Worm (Caenorhabditis elegans): ENCODE results near the gene F19G12.3.

DNA sequence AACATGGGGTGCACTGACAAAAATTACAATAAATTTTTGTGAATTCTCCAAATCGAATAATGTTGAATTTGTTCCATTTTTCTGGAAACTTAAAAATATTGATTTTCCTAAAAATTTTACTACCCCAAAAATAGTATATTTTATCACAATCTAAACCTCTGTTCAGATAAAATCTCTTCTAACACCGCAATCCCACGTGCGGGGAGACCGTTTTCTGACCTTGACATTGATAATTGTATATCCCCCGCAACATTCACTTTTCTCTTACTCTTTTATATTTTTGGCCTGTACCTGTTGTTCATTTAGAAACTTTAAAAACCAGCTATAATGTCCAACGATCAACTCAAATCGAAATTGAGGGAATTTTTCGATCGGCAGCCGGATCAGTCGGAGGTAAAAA, 34.2 kb downstream of the F19G12.3 start, which contains the start of gene D1005.2:
- TF ChIP-seq madf-6 (GFP tag; IDR thresholded peaks at IDR 0.05) (no peak), snpc-1.3 (tag; optimal IDR thresholded peaks at IDR 0.05; ENCODE audit: insufficient read depth) (no peak), snpc-4 (GFP tag; optimal IDR thresholded peaks at IDR 0.05) (no peak), snpc-4 (tag; optimal IDR thresholded peaks at IDR 0.05) (no peak), pha-4 (tag; optimal IDR thresholded peaks at IDR 0.05) (no peak), athp-1 (tag; optimal IDR thresholded peaks at IDR 0.05) (no peak), unc-130 (GFP tag; optimal IDR thresholded peaks at IDR 0.05) (no peak), ceh-79 (tag; optimal IDR thresholded peaks at IDR 0.05) (no peak)

All from whole organism, young adult.